Comparison of ENCODE assay signal across 1 fruit fly cellular context in genomic region chr3R:29549945-29550344, dm6.
A peak's percentile ranks its signal among the peaks of the same experiment; 100 is the strongest.
TF ChIP-seq lines count a peak whose summit lies in the region.

No protein-coding gene starts in this region.

TF ChIP-seq in whole organism, embryonic, 481 proteins besides CTCF, POLR2A, EP300 and RAD21 (continued from another document):
- no peak for TF ChIP-seq nom (GFP tag; optimal IDR thresholded peaks at IDR 0.05; lab: Kevin White, UChicago)
- no peak for TF ChIP-seq CG17912 (GFP tag; optimal IDR thresholded peaks at IDR 0.05; lab: Kevin White, UChicago)
- TF ChIP-seq yki (optimal IDR thresholded peaks at IDR 0.05; lab: Kevin White, UChicago) = no peak
- no peak for TF ChIP-seq Trl (optimal IDR thresholded peaks at IDR 0.05; lab: Kevin White, UChicago)
- TF ChIP-seq Trl (GFP tag; optimal IDR thresholded peaks at IDR 0.05; lab: Kevin White, UChicago) = peak; percentile 19
- no peak for TF ChIP-seq Meics (GFP tag; optimal IDR thresholded peaks at IDR 0.05; lab: Kevin White, UChicago)
- peak; percentile 56 for TF ChIP-seq zen (tag; optimal IDR thresholded peaks at IDR 0.05; lab: Kevin White, UChicago)
- no peak for TF ChIP-seq Kr (GFP tag; optimal IDR thresholded peaks at IDR 0.05; lab: Kevin White, UChicago)
- peak; percentile 23 for TF ChIP-seq tin (GFP tag; optimal IDR thresholded peaks at IDR 0.05; lab: Kevin White, UChicago)
- TF ChIP-seq NC2α (GFP tag; optimal IDR thresholded peaks at IDR 0.05; lab: Kevin White, UChicago) = no peak
- TF ChIP-seq cg (GFP tag; optimal IDR thresholded peaks at IDR 0.05; lab: Kevin White, UChicago) = no peak
- no peak for TF ChIP-seq ase (GFP tag; IDR thresholded peaks at IDR 0.05; lab: Robert Waterston, UW)
- TF ChIP-seq so (GFP tag; IDR thresholded peaks at IDR 0.05; lab: Robert Waterston, UW) = no peak
- no peak for TF ChIP-seq Jarid2 (GFP tag; optimal IDR thresholded peaks at IDR 0.05; lab: Kevin White, UChicago)
- TF ChIP-seq CoRest (tag; optimal IDR thresholded peaks at IDR 0.05; lab: Kevin White, UChicago) = no peak
- no peak for TF ChIP-seq gcm2 (GFP tag; optimal IDR thresholded peaks at IDR 0.05; lab: Kevin White, UChicago)
- peak; percentile 9 for TF ChIP-seq Usf (GFP tag; optimal IDR thresholded peaks at IDR 0.05; lab: Kevin White, UChicago)
- TF ChIP-seq Abd-B (GFP tag; optimal IDR thresholded peaks at IDR 0.05; lab: Kevin White, UChicago) = no peak
- peak; percentile 27 for TF ChIP-seq CG15696 (tag; optimal IDR thresholded peaks at IDR 0.05; lab: Kevin White, UChicago)
- TF ChIP-seq onecut (GFP tag; IDR thresholded peaks at IDR 0.05; lab: Robert Waterston, UW) = no peak
- TF ChIP-seq dpn (GFP tag; optimal IDR thresholded peaks at IDR 0.05; lab: Kevin White, UChicago) = no peak
- no peak for TF ChIP-seq CG18599 (GFP tag; optimal IDR thresholded peaks at IDR 0.05; lab: Kevin White, UChicago)
- TF ChIP-seq CG7786 (GFP tag; optimal IDR thresholded peaks at IDR 0.05; lab: Kevin White, UChicago) = no peak
- no peak for TF ChIP-seq sim (GFP tag; IDR thresholded peaks at IDR 0.05; lab: Robert Waterston, UW)
- TF ChIP-seq HLH3B (GFP tag; IDR thresholded peaks at IDR 0.05; lab: Robert Waterston, UW) = no peak
- no peak for TF ChIP-seq CG2116 (GFP tag; optimal IDR thresholded peaks at IDR 0.05; lab: Kevin White, UChicago)
- no peak for TF ChIP-seq Hr51 (GFP tag; optimal IDR thresholded peaks at IDR 0.05; lab: Kevin White, UChicago)
- no peak for TF ChIP-seq CG34224 (GFP tag; IDR thresholded peaks at IDR 0.05; lab: Robert Waterston, UW; ENCODE audit: partially characterized antibody)
- no peak for TF ChIP-seq Sin3A (optimal IDR thresholded peaks at IDR 0.05; lab: Kevin White, UChicago)
- TF ChIP-seq HLH54F (GFP tag; optimal IDR thresholded peaks at IDR 0.05; lab: Kevin White, UChicago) = no peak
- TF ChIP-seq Optix (GFP tag; IDR thresholded peaks at IDR 0.05; lab: Robert Waterston, UW) = no peak
- TF ChIP-seq grn (GFP tag; optimal IDR thresholded peaks at IDR 0.05; lab: Kevin White, UChicago) = no peak
- TF ChIP-seq CG9817 (tag; optimal IDR thresholded peaks at IDR 0.05; lab: Kevin White, UChicago) = no peak
- TF ChIP-seq CG14965 (GFP tag; optimal IDR thresholded peaks at IDR 0.05; lab: Kevin White, UChicago; ENCODE audit: borderline replicate concordance) = no peak
- no peak for TF ChIP-seq CG4730 (GFP tag; IDR thresholded peaks at IDR 0.05; lab: Robert Waterston, UW)
- no peak for TF ChIP-seq ato (GFP tag; IDR thresholded peaks at IDR 0.05; lab: Robert Waterston, UW; ENCODE audit: partially characterized antibody)
- TF ChIP-seq CG10979 (tag; optimal IDR thresholded peaks at IDR 0.05; lab: Kevin White, UChicago) = peak; percentile 39
- no peak for TF ChIP-seq Hmx (GFP tag; optimal IDR thresholded peaks at IDR 0.05; lab: Kevin White, UChicago)
- no peak for TF ChIP-seq CG10267 (tag; optimal IDR thresholded peaks at IDR 0.05; lab: Kevin White, UChicago)
- peak in 1 of 2 experiments; percentile 45 for TF ChIP-seq chif (GFP tag; optimal IDR thresholded peaks at IDR 0.05; lab: Kevin White, UChicago)
- TF ChIP-seq Fer3 (tag; optimal IDR thresholded peaks at IDR 0.05; lab: Kevin White, UChicago) = no peak
- no peak for TF ChIP-seq CG31365 (tag; optimal IDR thresholded peaks at IDR 0.05; lab: Kevin White, UChicago)
- TF ChIP-seq sc (optimal IDR thresholded peaks at IDR 0.05; lab: Kevin White, UChicago) = no peak
- no peak for TF ChIP-seq sc (GFP tag; optimal IDR thresholded peaks at IDR 0.05; lab: Kevin White, UChicago)
- TF ChIP-seq ash1 (GFP tag; optimal IDR thresholded peaks at IDR 0.05; lab: Kevin White, UChicago) = no peak
TF ChIP-seq in whole organism, embryonic: peak in this region for 32.
